Fruit fly (Drosophila melanogaster): Measurements from ENCODE around the gene CG7453.

Gene CG7453

dm6 chrX:19193336-19193735 lies 13.4 kb downstream of the CG7453 start, which contains the start of the genes CG7914 and CG14194 (continued):
- no peak for TF ChIP-seq CG11398 (GFP tag; optimal IDR thresholded peaks at IDR 0.05)
- no peak for TF ChIP-seq CG33213 (GFP tag; optimal IDR thresholded peaks at IDR 0.05)
- no peak for TF ChIP-seq CG4328 (GFP tag; optimal IDR thresholded peaks at IDR 0.05)
- peak; percentile 69; the same call in 1 of the 2 replicates for TF ChIP-seq hbn (GFP tag; IDR thresholded peaks at IDR 0.05; ENCODE audit: partially characterized antibody)
- TF ChIP-seq chinmo (GFP tag; IDR thresholded peaks at IDR 0.05; ENCODE audit: partially characterized antibody): peak; percentile 76; the same call in 2 of the 4 replicates
- TF ChIP-seq Sry-δ (GFP tag; optimal IDR thresholded peaks at IDR 0.05): peak; percentile 65
- 0 out of 3 replicates have a peak, but pooled peaks have one; percentile 27 for TF ChIP-seq dysf (GFP tag; IDR thresholded peaks at IDR 0.05)
- no peak for TF ChIP-seq Mes4 (GFP tag; optimal IDR thresholded peaks at IDR 0.05)
- no peak for TF ChIP-seq pros (GFP tag; optimal IDR thresholded peaks at IDR 0.05)
- TF ChIP-seq CG8924 (tag; optimal IDR thresholded peaks at IDR 0.05): peak; percentile 1
- TF ChIP-seq Gug (GFP tag; IDR thresholded peaks at IDR 0.05): no peak
- peak; percentile 27 for TF ChIP-seq Ets97D (GFP tag; optimal IDR thresholded peaks at IDR 0.05)
- no peak for TF ChIP-seq peb (GFP tag; IDR thresholded peaks at IDR 0.05)
- no peak for TF ChIP-seq Mrtf (GFP tag; IDR thresholded peaks at IDR 0.05)
- no peak for TF ChIP-seq sr (GFP tag; IDR thresholded peaks at IDR 0.05)
- no peak for TF ChIP-seq Abd-B (GFP tag; optimal IDR thresholded peaks at IDR 0.05)
- peak; percentile 56 for TF ChIP-seq stwl (tag; optimal IDR thresholded peaks at IDR 0.05)
- peak in 1 of 2 experiments; percentile 51 for TF ChIP-seq crp (GFP tag; optimal IDR thresholded peaks at IDR 0.05)
- peak; percentile 10 for TF ChIP-seq CG17802 (tag; optimal IDR thresholded peaks at IDR 0.05)
- no peak for TF ChIP-seq dimm (GFP tag; IDR thresholded peaks at IDR 0.05)
- TF ChIP-seq CG8388 (GFP tag; optimal IDR thresholded peaks at IDR 0.05): no peak
- no peak for TF ChIP-seq tup (GFP tag; optimal IDR thresholded peaks at IDR 0.05)
- TF ChIP-seq fu2 (GFP tag; optimal IDR thresholded peaks at IDR 0.05): no peak
- TF ChIP-seq Dp (GFP tag; optimal IDR thresholded peaks at IDR 0.05): peak; percentile 47
- no peak for TF ChIP-seq CG4707 (GFP tag; optimal IDR thresholded peaks at IDR 0.05)
- TF ChIP-seq zen2 (GFP tag; IDR thresholded peaks at IDR 0.05; ENCODE audit: partially characterized antibody): peak; percentile 75
- TF ChIP-seq knrl (GFP tag; IDR thresholded peaks at IDR 0.05; ENCODE audit: partially characterized antibody): peak; percentile 61; the same call in 2 of the 3 replicates
- TF ChIP-seq CG5953 (GFP tag; IDR thresholded peaks at IDR 0.05): no peak
- TF ChIP-seq HLH3B (GFP tag; IDR thresholded peaks at IDR 0.05): no peak
- no peak for TF ChIP-seq CG7839 (tag; optimal IDR thresholded peaks at IDR 0.05)
- no peak for TF ChIP-seq Dbx (GFP tag; IDR thresholded peaks at IDR 0.05)
- TF ChIP-seq CG6254 (GFP tag; optimal IDR thresholded peaks at IDR 0.05): no peak
- no peak for TF ChIP-seq CG13624 (GFP tag; optimal IDR thresholded peaks at IDR 0.05)
- TF ChIP-seq sens (GFP tag): peak; percentile 54
- no peak for TF ChIP-seq Awh (GFP tag; IDR thresholded peaks at IDR 0.05)
- TF ChIP-seq CG31388 (GFP tag; optimal IDR thresholded peaks at IDR 0.05): no peak
- TF ChIP-seq esg (GFP tag; conservative IDR thresholded peaks at IDR 0.05): no peak
- no peak for TF ChIP-seq tx (GFP tag; optimal IDR thresholded peaks at IDR 0.05)
- no peak for TF ChIP-seq Lhr (GFP tag; optimal IDR thresholded peaks at IDR 0.05)
- TF ChIP-seq Ravus (GFP tag; IDR thresholded peaks at IDR 0.05): no peak
- no peak for TF ChIP-seq Blimp-1 (GFP tag; optimal IDR thresholded peaks at IDR 0.05)
- no peak for TF ChIP-seq Nf-YA (GFP tag; IDR thresholded peaks at IDR 0.05)
- TF ChIP-seq CG18262 (tag; optimal IDR thresholded peaks at IDR 0.05): no peak
- TF ChIP-seq danr (GFP tag; IDR thresholded peaks at IDR 0.05): no peak
- no peak for TF ChIP-seq Elba2 (GFP tag; optimal IDR thresholded peaks at IDR 0.05)
- no peak for TF ChIP-seq CkIIα-i1 (GFP tag; IDR thresholded peaks at IDR 0.05)
- TF ChIP-seq HHEX (GFP tag; optimal IDR thresholded peaks at IDR 0.05): no peak
- TF ChIP-seq Deaf1 (tag; optimal IDR thresholded peaks at IDR 0.05): no peak
- no peak for TF ChIP-seq pan (optimal IDR thresholded peaks at IDR 0.05)
- TF ChIP-seq pan (GFP tag; optimal IDR thresholded peaks at IDR 0.05 in 1 of 2, IDR thresholded peaks at IDR 0.05 in 1 of 2): no peak
- no peak for TF ChIP-seq caup (GFP tag; optimal IDR thresholded peaks at IDR 0.05; ENCODE audit: severe bottlenecking)
